Fruit fly (Drosophila melanogaster): ENCODE data around the gene His2Av.

Gene His2Av

DNA sequence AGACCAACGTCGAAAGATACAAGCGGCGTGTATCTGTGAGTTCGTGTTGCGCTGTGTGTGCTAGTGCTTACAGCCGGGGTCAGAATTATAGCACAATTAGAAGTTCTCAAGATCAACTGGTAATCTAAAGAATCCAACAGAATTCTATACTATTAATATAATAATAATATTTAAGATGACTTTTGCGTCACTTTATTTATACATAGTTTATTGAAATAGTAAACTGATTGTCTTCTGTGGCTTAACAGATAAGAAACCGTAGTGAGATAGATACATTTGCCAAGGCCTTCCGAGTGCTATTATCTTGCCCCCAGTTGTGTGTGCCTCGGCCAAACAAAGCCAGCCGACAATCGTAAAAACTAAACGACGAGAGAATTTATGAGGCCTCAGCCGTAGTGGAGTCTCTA is 19.6 kb downstream of the His2Av start (continued):
- TF ChIP-seq Hand (GFP tag; optimal IDR thresholded peaks at IDR 0.05) (peak; percentile 3), CG6765 (GFP tag; optimal IDR thresholded peaks at IDR 0.05) (no peak), CG10267 (tag; optimal IDR thresholded peaks at IDR 0.05) (peak; percentile 80), CG4820 (GFP tag; optimal IDR thresholded peaks at IDR 0.05) (peak; percentile 25), CG42726 (GFP tag; IDR thresholded peaks at IDR 0.05; ENCODE audit: partially characterized antibody) (no peak), CG15601 (tag; optimal IDR thresholded peaks at IDR 0.05) (peak; percentile 83), Jarid2 (GFP tag; optimal IDR thresholded peaks at IDR 0.05) (peak; percentile 45), CG2199 (GFP tag; IDR thresholded peaks at IDR 0.05) (peak; percentile 28; the same call in 1 of the 3 replicates), HmgZ (tag; optimal IDR thresholded peaks at IDR 0.05) (peak; percentile 25), CG14965 (GFP tag; optimal IDR thresholded peaks at IDR 0.05; ENCODE audit: borderline replicate concordance) (no peak), Stat92E (GFP tag; optimal IDR thresholded peaks at IDR 0.05) (peak in 1 of 3 experiments; percentile 85), Myb (GFP tag; optimal IDR thresholded peaks at IDR 0.05) (no peak), C15 (GFP tag; IDR thresholded peaks at IDR 0.05) (no peak), CG12236 (GFP tag; optimal IDR thresholded peaks at IDR 0.05) (no peak), Dad (GFP tag; optimal IDR thresholded peaks at IDR 0.05) (no peak), Hr3 (GFP tag; optimal IDR thresholded peaks at IDR 0.05) (peak; percentile 61), CG3281 (GFP tag; optimal IDR thresholded peaks at IDR 0.05) (peak; percentile 58), dmrt11E (tag; optimal IDR thresholded peaks at IDR 0.05) (peak; percentile 88), CG11456 (GFP tag; IDR thresholded peaks at IDR 0.05) (0 out of 3 replicates have a peak, but pooled peaks have one; percentile 20), toy (GFP tag; IDR thresholded peaks at IDR 0.05) (no peak), nerfin-1 (tag; optimal IDR thresholded peaks at IDR 0.05) (peak; percentile 62), CG8359 (GFP tag; optimal IDR thresholded peaks at IDR 0.05; ENCODE audit: borderline replicate concordance) (peak; percentile 72), CG10209 (GFP tag; optimal IDR thresholded peaks at IDR 0.05) (peak; percentile 80), CG30020 (tag; optimal IDR thresholded peaks at IDR 0.05) (peak; percentile 31), Hsf (GFP tag; optimal IDR thresholded peaks at IDR 0.05) (peak; percentile 23), Mrtf (GFP tag; IDR thresholded peaks at IDR 0.05) (0 out of 3 replicates have a peak, but pooled peaks have one; percentile 17), psq (GFP tag; optimal IDR thresholded peaks at IDR 0.05) (no peak), CG1603 (tag; optimal IDR thresholded peaks at IDR 0.05) (peak; percentile 5), CG11695 (GFP tag; IDR thresholded peaks at IDR 0.05) (peak; percentile 72; the same call in 2 of the 3 replicates), trem (tag; optimal IDR thresholded peaks at IDR 0.05) (peak; percentile 73), dmrt99B (tag; optimal IDR thresholded peaks at IDR 0.05) (peak; percentile 67), pum (GFP tag; optimal IDR thresholded peaks at IDR 0.05) (no peak), chm (GFP tag; IDR thresholded peaks at IDR 0.05) (no peak), gfzf (GFP tag; optimal IDR thresholded peaks at IDR 0.05) (no peak), D19A (tag; optimal IDR thresholded peaks at IDR 0.05) (peak; percentile 78), CG10366 (GFP tag; IDR thresholded peaks at IDR 0.05) (peak; percentile 38; the same call in 1 of the 2 replicates), PHDP (tag; optimal IDR thresholded peaks at IDR 0.05) (peak; percentile 72), pzg (GFP tag; optimal IDR thresholded peaks at IDR 0.05) (no peak), CG1024 (GFP tag; IDR thresholded peaks at IDR 0.05) (0 out of 2 replicates have a peak, but pooled peaks have one; percentile 22), CG9437 (GFP tag; optimal IDR thresholded peaks at IDR 0.05) (peak; percentile 58), Blimp-1 (GFP tag; optimal IDR thresholded peaks at IDR 0.05) (peak; percentile 73), Sin3A (optimal IDR thresholded peaks at IDR 0.05) (no peak), Hr39 (optimal IDR thresholded peaks at IDR 0.05) (no peak), CG13775 (GFP tag; optimal IDR thresholded peaks at IDR 0.05) (peak; percentile 66), ac (GFP tag; optimal IDR thresholded peaks at IDR 0.05) (peak; percentile 40), CG32767 (GFP tag; IDR thresholded peaks at IDR 0.05) (0 out of 2 replicates have a peak, but pooled peaks have one; percentile 35), Rfx (GFP tag; IDR thresholded peaks at IDR 0.05) (peak; percentile 55), onecut (GFP tag; IDR thresholded peaks at IDR 0.05) (peak; percentile 57), CG10462 (GFP tag; optimal IDR thresholded peaks at IDR 0.05) (peak; percentile 34), Camta (GFP tag; optimal IDR thresholded peaks at IDR 0.05) (no peak), zfh2 (GFP tag; optimal IDR thresholded peaks at IDR 0.05) (no peak)
